Fruit fly (Drosophila melanogaster): ENCODE measurements around the gene lectin-37Da.
A peak's percentile ranks its signal among the peaks of the same experiment; 100 is the strongest.

DNA sequence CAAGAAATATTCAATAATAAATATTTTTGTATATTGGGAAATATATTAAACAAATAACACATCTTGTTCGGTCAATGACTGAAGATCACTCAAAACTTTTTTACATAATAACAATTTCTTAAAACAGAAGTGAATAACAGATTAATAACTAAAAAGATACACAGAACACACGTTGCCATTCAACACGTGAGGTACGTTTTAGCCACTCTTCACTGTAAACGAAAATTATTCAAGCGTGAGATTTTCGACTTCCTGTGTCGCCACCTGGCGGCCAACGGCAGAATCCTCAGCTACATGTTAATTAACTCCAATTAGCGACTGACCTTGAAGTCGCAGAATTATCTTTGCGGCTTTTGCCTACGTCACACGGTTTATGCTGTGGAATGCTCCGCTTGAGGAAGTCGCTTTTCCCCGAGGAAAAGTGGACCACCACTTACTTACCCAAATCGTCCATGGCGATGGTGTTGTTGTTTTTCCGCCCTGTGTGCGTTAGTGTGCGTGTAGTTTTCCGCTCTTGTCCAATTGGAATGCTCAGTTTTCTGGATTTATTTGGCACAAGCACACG, 7.7 kb downstream of the lectin-37Da start:
- TF ChIP-seq CG8478 (optimal IDR thresholded peaks at IDR 0.05) (no peak), CTCF (optimal IDR thresholded peaks at IDR 0.05) (peak; percentile 90 to 98)
